Worm (Caenorhabditis elegans): ENCODE measurements around the gene metr-1.
"Not testable (repeated sequence)": the region's sequence is repeated elsewhere in the genome, so short reads cannot be mapped to it uniquely, and the experiment has no call there.

The metr-1 gene

ce11 chrII:10924669-10925068 is 1.7 kb upstream of the metr-1 start:
- TF ChIP-seq cog-1 (tag; optimal IDR thresholded peaks at IDR 0.05) (no peak), klf-2 (GFP tag; conservative IDR thresholded peaks at IDR 0.05) (no peak), med-1 (GFP tag; optimal IDR thresholded peaks at IDR 0.05; ENCODE audit: insufficient read depth) (no peak), ztf-29 (GFP tag; IDR thresholded peaks at IDR 0.05) (no peak), tab-1 (GFP tag; IDR thresholded peaks at IDR 0.05) (no peak), flt-1 (GFP tag; IDR thresholded peaks at IDR 0.05) (no peak), ref-1 (GFP tag; conservative IDR thresholded peaks at IDR 0.05) (no peak), ztf-23 (GFP tag; IDR thresholded peaks at IDR 0.05) (no peak), T22C8.4 (GFP tag; IDR thresholded peaks at IDR 0.05) (no peak)

- TF ChIP-seq flt-1 (GFP tag; IDR thresholded peaks at IDR 0.05): no peak
These were observed 4.6 kb downstream of the metr-1 start for ce11 chrII:10930678-10931650.

- no peak for TF ChIP-seq tab-1 (GFP tag; IDR thresholded peaks at IDR 0.05)
- TF ChIP-seq flt-1 (GFP tag; IDR thresholded peaks at IDR 0.05): no peak
- no peak for TF ChIP-seq ztf-29 (GFP tag; IDR thresholded peaks at IDR 0.05)
- TF ChIP-seq ref-1 (GFP tag; conservative IDR thresholded peaks at IDR 0.05): no peak
- no peak for TF ChIP-seq klf-2 (GFP tag; conservative IDR thresholded peaks at IDR 0.05)
- no peak for TF ChIP-seq T22C8.4 (GFP tag; IDR thresholded peaks at IDR 0.05)
- no peak for TF ChIP-seq cog-1 (tag; optimal IDR thresholded peaks at IDR 0.05)
- no peak for TF ChIP-seq med-1 (GFP tag; optimal IDR thresholded peaks at IDR 0.05; ENCODE audit: insufficient read depth)
- TF ChIP-seq ztf-23 (GFP tag; IDR thresholded peaks at IDR 0.05): no peak
These were observed 5.9 kb downstream of the metr-1 start for ce11 chrII:10932305-10932704.

- TF ChIP-seq klf-2 (GFP tag; conservative IDR thresholded peaks at IDR 0.05) (no peak), med-1 (GFP tag; optimal IDR thresholded peaks at IDR 0.05; ENCODE audit: insufficient read depth) (no peak), T22C8.4 (GFP tag; IDR thresholded peaks at IDR 0.05) (no peak), tab-1 (GFP tag; IDR thresholded peaks at IDR 0.05) (no peak), ztf-29 (GFP tag; IDR thresholded peaks at IDR 0.05) (no peak), ztf-23 (GFP tag; IDR thresholded peaks at IDR 0.05) (no peak), ref-1 (GFP tag; conservative IDR thresholded peaks at IDR 0.05) (no peak), cog-1 (tag; optimal IDR thresholded peaks at IDR 0.05) (no peak), flt-1 (GFP tag; IDR thresholded peaks at IDR 0.05) (no peak)
These were observed 7.8 kb downstream of the metr-1 start for ce11 chrII:10933948-10934722.

ce11 chrII:10934786-10935185 is 8.4 kb downstream of the metr-1 start, which contains the start of gene R03D7.2:
Gene R03D7.2, minus strand, starts transcription at chrII:10935184.
- TF ChIP-seq tab-1 (GFP tag; IDR thresholded peaks at IDR 0.05) (no peak), T22C8.4 (GFP tag; IDR thresholded peaks at IDR 0.05) (no peak), klf-2 (GFP tag; conservative IDR thresholded peaks at IDR 0.05) (no peak)

ce11 chrII:10935336-10935735 is 9.0 kb downstream of the metr-1 start:
- TF ChIP-seq ref-1 (GFP tag; conservative IDR thresholded peaks at IDR 0.05): no peak
- TF ChIP-seq ztf-29 (GFP tag; IDR thresholded peaks at IDR 0.05): no peak
- no peak for TF ChIP-seq med-1 (GFP tag; optimal IDR thresholded peaks at IDR 0.05; ENCODE audit: insufficient read depth)
- no peak for TF ChIP-seq klf-2 (GFP tag; conservative IDR thresholded peaks at IDR 0.05)
- no peak for TF ChIP-seq T22C8.4 (GFP tag; IDR thresholded peaks at IDR 0.05)
- no peak for TF ChIP-seq cog-1 (tag; optimal IDR thresholded peaks at IDR 0.05)
- TF ChIP-seq tab-1 (GFP tag; IDR thresholded peaks at IDR 0.05): no peak
- TF ChIP-seq flt-1 (GFP tag; IDR thresholded peaks at IDR 0.05): no peak
- TF ChIP-seq ztf-23 (GFP tag; IDR thresholded peaks at IDR 0.05): no peak

ce11 chrII:10941918-10942317 is 15.6 kb downstream of the metr-1 start, which contains the start of gene R03D7.15:
Gene R03D7.15, plus strand, starts transcription at chrII:10942216.
- not testable (repeated sequence) for TF ChIP-seq ztf-23 (GFP tag; IDR thresholded peaks at IDR 0.05); cog-1 (tag; optimal IDR thresholded peaks at IDR 0.05); ztf-29 (GFP tag; IDR thresholded peaks at IDR 0.05)

ce11 chrII:10945446-10945845 is 19.1 kb downstream of the metr-1 start:
- TF ChIP-seq klf-2 (GFP tag; conservative IDR thresholded peaks at IDR 0.05) (no peak), ztf-29 (GFP tag; IDR thresholded peaks at IDR 0.05) (no peak), ref-1 (GFP tag; conservative IDR thresholded peaks at IDR 0.05) (no peak), tab-1 (GFP tag; IDR thresholded peaks at IDR 0.05) (no peak), cog-1 (tag; optimal IDR thresholded peaks at IDR 0.05) (no peak), ztf-23 (GFP tag; IDR thresholded peaks at IDR 0.05) (no peak), T22C8.4 (GFP tag; IDR thresholded peaks at IDR 0.05) (no peak), flt-1 (GFP tag; IDR thresholded peaks at IDR 0.05) (no peak)

- TF ChIP-seq med-1 (GFP tag; optimal IDR thresholded peaks at IDR 0.05; ENCODE audit: insufficient read depth) (no peak), T22C8.4 (GFP tag; IDR thresholded peaks at IDR 0.05) (no peak), tab-1 (GFP tag; IDR thresholded peaks at IDR 0.05) (no peak), flt-1 (GFP tag; IDR thresholded peaks at IDR 0.05) (no peak), ref-1 (GFP tag; conservative IDR thresholded peaks at IDR 0.05) (no peak), cog-1 (tag; optimal IDR thresholded peaks at IDR 0.05) (no peak), ztf-29 (GFP tag; IDR thresholded peaks at IDR 0.05) (no peak), ztf-23 (GFP tag; IDR thresholded peaks at IDR 0.05) (no peak), klf-2 (GFP tag; conservative IDR thresholded peaks at IDR 0.05) (no peak)
These were observed 20.5 kb downstream of the metr-1 start for ce11 chrII:10946848-10947247.

All from whole organism, midembryonic.